Fruit fly (Drosophila melanogaster) whole organism: ENCODE measurements around the gene RunxB.

Experiments used
- CG8478 ChIP-seq: fragments of >200 bp; optimal IDR thresholded peaks from 2 replicates; lab custom pipeline; 2018; ENCODE audit warnings: inconsistent platforms
- EcR ChIP-seq, 2 experiments: fragments of >200 bp; optimal IDR thresholded peaks; 2 replicates each; lab custom pipeline; 2017; ENCODE audit warnings: missing biosample characterization in 2 of 2, missing genetic modification characterization in 2 of 2, missing genetic modification reagents in 2 of 2
- pan ChIP-seq: fragments of >200 bp; optimal IDR thresholded peaks from 2 replicates; lab custom pipeline; 2017

DNA sequence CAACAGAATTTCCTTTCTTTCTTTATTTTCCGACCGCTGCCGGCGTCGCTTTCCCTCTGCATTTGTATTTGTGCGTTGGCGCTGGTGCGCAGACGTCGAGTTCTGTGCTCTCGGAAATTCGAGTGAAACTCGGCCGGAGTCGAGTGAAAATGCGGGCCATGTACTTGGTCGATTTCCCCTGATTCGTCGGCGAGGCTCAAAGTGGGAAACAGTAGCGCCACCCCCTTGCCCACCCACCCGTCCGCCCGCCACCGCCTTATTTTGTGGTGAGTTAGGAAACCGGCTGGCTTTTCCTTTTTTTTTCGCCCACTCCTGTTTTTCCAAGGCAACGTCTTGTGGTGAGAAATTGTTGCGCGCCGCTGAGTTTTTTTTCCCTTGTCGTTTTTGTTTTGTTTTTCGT, 21.3 kb downstream of the RunxB start:
- no peak for TF ChIP-seq CG8478 (lab: Kevin White, UChicago)
- no peak for TF ChIP-seq pan (lab: Kevin White, UChicago)
- TF ChIP-seq EcR (GFP tag; optimal IDR thresholded peaks at IDR 0.05; lab: Kevin White, UChicago) = no peak
